Worm (Caenorhabditis elegans): ENCODE measurements around the gene str-32.

ce11 chrV:4877587-4877986, 3.7 kb downstream of the str-32 start, which contains the start of gene T19H12.6:
- TF ChIP-seq hnd-1 (tag; optimal IDR thresholded peaks at IDR 0.05) (no peak), ama-1 (optimal IDR thresholded peaks at IDR 0.05) (no peak), sea-1 (GFP tag; conservative IDR thresholded peaks at IDR 0.05) (no peak), tbx-11 (GFP tag; IDR thresholded peaks at IDR 0.05) (no peak)

Measured in whole organism, early embryonic.